Fruit fly (Drosophila melanogaster): Measurements from ENCODE around the gene CG13248.

CG13248 gene

dm6 chr3L:20388983-20389382, 21.4 kb downstream of the CG13248 start:
- peak; percentile 51 for TF ChIP-seq rgr (GFP tag; optimal IDR thresholded peaks at IDR 0.05)
- peak; percentile 40 for TF ChIP-seq OdsH (GFP tag; optimal IDR thresholded peaks at IDR 0.05)
- TF ChIP-seq brk (GFP tag; optimal IDR thresholded peaks at IDR 0.05), result peak; percentile 20
- TF ChIP-seq ey (GFP tag; optimal IDR thresholded peaks at IDR 0.05), result peak; percentile 57
- TF ChIP-seq woc (GFP tag; optimal IDR thresholded peaks at IDR 0.05), result no peak
- peak; percentile 73 for TF ChIP-seq h (GFP tag; optimal IDR thresholded peaks at IDR 0.05)
- no peak for TF ChIP-seq pan (optimal IDR thresholded peaks at IDR 0.05)
- no peak for TF ChIP-seq sv (GFP tag; optimal IDR thresholded peaks at IDR 0.05)
- TF ChIP-seq foxo (GFP tag; optimal IDR thresholded peaks at IDR 0.05), result peak in 1 of 2 experiments; percentile 44
- TF ChIP-seq fru (GFP tag; optimal IDR thresholded peaks at IDR 0.05), result peak; percentile 24

dm6 chr3L:20387843-20388163, 22.6 kb downstream of the CG13248 start:
- TF ChIP-seq Hnf4 (GFP tag; optimal IDR thresholded peaks at IDR 0.05), result no peak
- no peak for TF ChIP-seq N (GFP tag; optimal IDR thresholded peaks at IDR 0.05)
- TF ChIP-seq dmrt93B (GFP tag; optimal IDR thresholded peaks at IDR 0.05), result no peak
- no peak for TF ChIP-seq Myc (optimal IDR thresholded peaks at IDR 0.05)
- no peak for TF ChIP-seq h (GFP tag; optimal IDR thresholded peaks at IDR 0.05)
- TF ChIP-seq brk (GFP tag; optimal IDR thresholded peaks at IDR 0.05), result no peak
- no peak for TF ChIP-seq Abd-B (GFP tag; optimal IDR thresholded peaks at IDR 0.05)
- no peak for TF ChIP-seq Dfd (GFP tag; optimal IDR thresholded peaks at IDR 0.05)
- TF ChIP-seq Vsx2 (GFP tag; optimal IDR thresholded peaks at IDR 0.05; ENCODE audit: partially characterized antibody), result no peak
- no peak for TF ChIP-seq pan (optimal IDR thresholded peaks at IDR 0.05)
- TF ChIP-seq Hr78 (GFP tag; optimal IDR thresholded peaks at IDR 0.05), result no peak
- no peak for TF ChIP-seq Sp1 (GFP tag; optimal IDR thresholded peaks at IDR 0.05)
- TF ChIP-seq CG9705 (GFP tag; optimal IDR thresholded peaks at IDR 0.05), result no peak
- TF ChIP-seq usp (GFP tag; optimal IDR thresholded peaks at IDR 0.05), result no peak
- no peak for TF ChIP-seq Dif (GFP tag; optimal IDR thresholded peaks at IDR 0.05; ENCODE audit: partially characterized antibody)
- no peak for TF ChIP-seq sage (GFP tag; optimal IDR thresholded peaks at IDR 0.05)
- no peak for TF ChIP-seq CrebA (GFP tag; optimal IDR thresholded peaks at IDR 0.05; ENCODE audit: borderline replicate concordance)

- no peak for TF ChIP-seq br (GFP tag; optimal IDR thresholded peaks at IDR 0.05)
- TF ChIP-seq Dfd (GFP tag; optimal IDR thresholded peaks at IDR 0.05), result no peak
- TF ChIP-seq OdsH (GFP tag; optimal IDR thresholded peaks at IDR 0.05), result no peak
- no peak for TF ChIP-seq usp (GFP tag; optimal IDR thresholded peaks at IDR 0.05)
- no peak for TF ChIP-seq rgr (GFP tag; optimal IDR thresholded peaks at IDR 0.05)
- TF ChIP-seq Hr83 (GFP tag; optimal IDR thresholded peaks at IDR 0.05; ENCODE audit: poor library complexity, severe bottlenecking), result peak; percentile 37
- no peak for TF ChIP-seq pan (optimal IDR thresholded peaks at IDR 0.05)
- no peak for TF ChIP-seq Myc (optimal IDR thresholded peaks at IDR 0.05)
- no peak for TF ChIP-seq psq (GFP tag; optimal IDR thresholded peaks at IDR 0.05)
- TF ChIP-seq Rel (GFP tag; optimal IDR thresholded peaks at IDR 0.05), result no peak
- peak; percentile 79 for TF ChIP-seq Rel (tag; optimal IDR thresholded peaks at IDR 0.05)
- no peak for TF ChIP-seq ey (GFP tag; optimal IDR thresholded peaks at IDR 0.05)
- peak; percentile 59 for TF ChIP-seq h (GFP tag; optimal IDR thresholded peaks at IDR 0.05)
- no peak for TF ChIP-seq fru (GFP tag; optimal IDR thresholded peaks at IDR 0.05)
- no peak for TF ChIP-seq Dif (GFP tag; optimal IDR thresholded peaks at IDR 0.05; ENCODE audit: partially characterized antibody)
- peak; percentile 0 for TF ChIP-seq Jra (GFP tag; optimal IDR thresholded peaks at IDR 0.05)
- TF ChIP-seq lola (GFP tag; optimal IDR thresholded peaks at IDR 0.05), result no peak
- TF ChIP-seq HLH106 (tag; optimal IDR thresholded peaks at IDR 0.05), result no peak
- TF ChIP-seq Sp1 (GFP tag; optimal IDR thresholded peaks at IDR 0.05), result peak; percentile 5
- TF ChIP-seq sage (GFP tag; optimal IDR thresholded peaks at IDR 0.05), result no peak
Observed at dm6 chr3L:20387038-20387842, 23.1 kb downstream of the CG13248 start.

dm6 chr3L:20385969-20386370, 24.4 kb downstream of the CG13248 start:
- TF ChIP-seq woc (GFP tag; optimal IDR thresholded peaks at IDR 0.05), result no peak
- TF ChIP-seq Rel (GFP tag; optimal IDR thresholded peaks at IDR 0.05), result no peak
- peak; percentile 76 for TF ChIP-seq Rel (tag; optimal IDR thresholded peaks at IDR 0.05)
- TF ChIP-seq Dif (GFP tag; optimal IDR thresholded peaks at IDR 0.05; ENCODE audit: partially characterized antibody), result no peak
- no peak for TF ChIP-seq Hr78 (GFP tag; optimal IDR thresholded peaks at IDR 0.05)
- TF ChIP-seq br (GFP tag; optimal IDR thresholded peaks at IDR 0.05), result no peak
- TF ChIP-seq foxo (GFP tag; optimal IDR thresholded peaks at IDR 0.05), result no peak
- peak; percentile 6 for TF ChIP-seq Sp1 (GFP tag; optimal IDR thresholded peaks at IDR 0.05)
- no peak for TF ChIP-seq rgr (GFP tag; optimal IDR thresholded peaks at IDR 0.05)
- TF ChIP-seq Mio (GFP tag; optimal IDR thresholded peaks at IDR 0.05), result no peak
- TF ChIP-seq ey (GFP tag; optimal IDR thresholded peaks at IDR 0.05), result no peak
- TF ChIP-seq psq (GFP tag; optimal IDR thresholded peaks at IDR 0.05), result no peak
- no peak for TF ChIP-seq Hnf4 (GFP tag; optimal IDR thresholded peaks at IDR 0.05)
- no peak for TF ChIP-seq sv (GFP tag; optimal IDR thresholded peaks at IDR 0.05)
- no peak for TF ChIP-seq N (GFP tag; optimal IDR thresholded peaks at IDR 0.05)
- TF ChIP-seq Abd-B (GFP tag; optimal IDR thresholded peaks at IDR 0.05), result no peak
- no peak for TF ChIP-seq Hr83 (GFP tag; optimal IDR thresholded peaks at IDR 0.05; ENCODE audit: poor library complexity, severe bottlenecking)
- TF ChIP-seq sage (GFP tag; optimal IDR thresholded peaks at IDR 0.05), result no peak
